Fruit fly (Drosophila melanogaster): ENCODE results near the gene CG14676.
A peak's percentile ranks its signal among the peaks of the same experiment; 100 is the strongest.

DNA sequence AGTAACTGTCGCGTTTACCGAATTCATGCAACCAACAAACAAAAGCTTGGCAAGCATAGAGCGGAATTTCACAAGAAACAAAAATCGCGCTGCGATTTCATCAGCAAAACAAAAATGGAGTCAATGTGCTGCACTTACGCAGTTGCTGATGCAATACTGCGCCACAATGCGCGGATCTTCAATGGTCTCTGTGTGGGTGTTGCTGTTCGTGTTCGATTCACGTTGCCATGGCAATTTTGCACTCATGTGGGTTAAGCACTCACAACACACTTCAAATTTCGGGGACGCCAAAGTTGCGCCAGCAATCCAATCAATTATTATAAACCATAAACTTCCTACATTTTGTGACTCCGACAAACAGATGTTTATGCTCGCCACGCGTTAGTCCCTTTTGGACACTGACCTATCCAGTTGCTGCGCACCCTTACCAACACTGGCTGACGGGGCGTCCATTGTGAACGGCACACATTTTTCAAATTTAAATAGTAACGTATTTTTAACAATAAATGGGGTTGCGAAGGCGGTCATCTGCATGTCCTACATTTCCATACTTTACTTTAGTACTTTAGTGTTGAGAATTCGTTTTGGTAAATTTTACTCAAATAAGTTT, 15.1 kb downstream of the CG14676 start, which contains the start of gene CG2017:
- TF ChIP-seq CG8478 (optimal IDR thresholded peaks at IDR 0.05) (no peak), CTCF (optimal IDR thresholded peaks at IDR 0.05) (peak; percentile 3)
